Worm (Caenorhabditis elegans): ENCODE data around the gene srbc-30.

ce11 chrV:3444777-3445089 is 35.5 kb downstream of the srbc-30 start, which contains the start of gene cfz-2:
- TF ChIP-seq saeg-2 (GFP tag; IDR thresholded peaks at IDR 0.05): no peak
- no peak for TF ChIP-seq ceh-82 (tag; optimal IDR thresholded peaks at IDR 0.05)
- TF ChIP-seq pha-4 (GFP tag; IDR thresholded peaks at IDR 0.05): no peak
- TF ChIP-seq pha-4 (tag; optimal IDR thresholded peaks at IDR 0.05): no peak
- TF ChIP-seq unc-130 (GFP tag; optimal IDR thresholded peaks at IDR 0.05): no peak
- no peak for TF ChIP-seq nhr-237 (tag; optimal IDR thresholded peaks at IDR 0.05)
- TF ChIP-seq ama-1 (optimal IDR thresholded peaks at IDR 0.05): no peak
- TF ChIP-seq madf-9 (GFP tag; conservative IDR thresholded peaks at IDR 0.05): no peak
- no peak for TF ChIP-seq aha-1 (tag)
- TF ChIP-seq ces-1 (GFP tag; optimal IDR thresholded peaks at IDR 0.05): no peak
- no peak for TF ChIP-seq nhr-48 (tag; optimal IDR thresholded peaks at IDR 0.05)
